Fruit fly (Drosophila melanogaster) whole organism, embryonic: ENCODE results near the gene Ror.

Experiments
- Asciz ChIP-seq: fragments of 200-800 bp; sonication (Bioruptor generic); optimal IDR thresholded peaks from 2 replicates; lab custom pipeline; 2017; ENCODE audit warnings: missing biosample characterization, mild to moderate bottlenecking, missing genetic modification characterization, missing genetic modification reagents
- Atf6 ChIP-seq: fragments of 200-800 bp; sonication (Bioruptor generic); IDR thresholded peaks from 2 replicates; pipeline ENCODE4 v1.3.6; 2022; ENCODE audit warnings: missing biosample characterization, missing genetic modification characterization
- CG11398 ChIP-seq: fragments of 200-800 bp; sonication (Bioruptor generic); optimal IDR thresholded peaks from 2 replicates; lab custom pipeline; 2016; ENCODE audit warnings: missing biosample characterization, missing genetic modification characterization
- CG11456 ChIP-seq: fragments of 200-800 bp; sonication (Bioruptor generic); IDR thresholded peaks from 3 replicates; pipeline ENCODE4 v1.3.6; 2022; ENCODE audit warnings: missing biosample characterization, missing genetic modification characterization
- CG11695 ChIP-seq: fragments of 200-800 bp; sonication (Bioruptor generic); IDR thresholded peaks from 3 replicates; pipeline ENCODE4 v1.3.6; 2022; ENCODE audit warnings: missing biosample characterization, missing genetic modification characterization
- CG11723 ChIP-seq: fragments of 200-800 bp; sonication (Bioruptor generic); optimal IDR thresholded peaks from 2 replicates; lab custom pipeline; 2017; ENCODE audit warnings: missing biosample characterization, mild to moderate bottlenecking, missing genetic modification characterization
- CG1233 ChIP-seq: fragments of 200-800 bp; sonication (Bioruptor generic); optimal IDR thresholded peaks from 4 replicates; lab custom pipeline; 2018; ENCODE audit warnings: missing biosample characterization, mild to moderate bottlenecking, missing genetic modification characterization
- CG13624 ChIP-seq: fragments of 200-800 bp; sonication (Bioruptor generic); optimal IDR thresholded peaks from 2 replicates; lab custom pipeline; 2016; ENCODE audit warnings: missing biosample characterization, missing genetic modification characterization
- CG15011 ChIP-seq: fragments of 200-800 bp; sonication (Bioruptor generic); optimal IDR thresholded peaks from 3 replicates; lab custom pipeline; 2018; ENCODE audit warnings: missing biosample characterization, mild to moderate bottlenecking, missing genetic modification characterization
- CG3065 ChIP-seq: fragments of 200-800 bp; sonication (Bioruptor generic); optimal IDR thresholded peaks from 2 replicates; lab custom pipeline; 2016; ENCODE audit warnings: missing biosample characterization, missing genetic modification characterization
- CG3281 ChIP-seq: fragments of 200-800 bp; sonication (Bioruptor generic); optimal IDR thresholded peaks from 3 replicates; lab custom pipeline; 2017; ENCODE audit warnings: missing biosample characterization, mild to moderate bottlenecking, missing genetic modification characterization
- CG34224 ChIP-seq: fragments of 200-800 bp; sonication (Bioruptor generic); IDR thresholded peaks from 3 replicates; pipeline ENCODE4 v1.3.6; 2022; ENCODE audit warnings: missing biosample characterization, missing genetic modification characterization; ENCODE audit not compliant: partially characterized antibody
- CG4854 ChIP-seq: fragments of 200-800 bp; sonication (Bioruptor generic); optimal IDR thresholded peaks from 2 replicates; lab custom pipeline; 2016; ENCODE audit warnings: missing biosample characterization, missing genetic modification characterization, inconsistent platforms
- CG5245 ChIP-seq: fragments of 200-800 bp; sonication (Bioruptor generic); optimal IDR thresholded peaks from 3 replicates; lab custom pipeline; 2016; ENCODE audit warnings: missing biosample characterization, missing genetic modification characterization
- CG6654 ChIP-seq: fragments of 200-800 bp; sonication (Bioruptor generic); optimal IDR thresholded peaks from 2 replicates; lab custom pipeline; 2017; ENCODE audit warnings: missing biosample characterization, mild to moderate bottlenecking, missing genetic modification characterization
- CG6689 ChIP-seq: fragments of 200-800 bp; sonication (Bioruptor generic); IDR thresholded peaks from 2 replicates; pipeline ENCODE4 v1.3.6; 2022; ENCODE audit warnings: missing biosample characterization, missing genetic modification characterization
- CG7271 ChIP-seq: fragments of 200-800 bp; sonication (Bioruptor generic); optimal IDR thresholded peaks from 2 replicates; lab custom pipeline; 2018; ENCODE audit warnings: missing biosample characterization, mild to moderate bottlenecking, missing genetic modification characterization, moderate library complexity
- CG7357 ChIP-seq: fragments of 200-800 bp; sonication (Bioruptor generic); IDR thresholded peaks from 3 replicates; pipeline ENCODE4 v1.3.6; 2022; ENCODE audit warnings: missing biosample characterization, missing genetic modification characterization
- CG7556 ChIP-seq: fragments of 200-800 bp; sonication (Bioruptor generic); optimal IDR thresholded peaks from 2 replicates; lab custom pipeline; 2017; ENCODE audit warnings: missing biosample characterization, mild to moderate bottlenecking, missing genetic modification characterization
- CG8944 ChIP-seq: fragments of 200-800 bp; sonication (Bioruptor generic); optimal IDR thresholded peaks from 3 replicates; lab custom pipeline; 2016; ENCODE audit warnings: missing biosample characterization, missing genetic modification characterization
- CG9215 ChIP-seq: fragments of 200-800 bp; sonication (Bioruptor generic); IDR thresholded peaks from 2 replicates; pipeline ENCODE4 v1.3.6; 2022; ENCODE audit warnings: missing biosample characterization, missing genetic modification characterization
- CG9609 ChIP-seq: fragments of 200-800 bp; sonication (Bioruptor generic); optimal IDR thresholded peaks from 3 replicates; lab custom pipeline; 2016; ENCODE audit warnings: missing biosample characterization, missing genetic modification characterization
- Dad ChIP-seq: fragments of 200-800 bp; sonication (Bioruptor generic); optimal IDR thresholded peaks from 3 replicates; lab custom pipeline; 2016; ENCODE audit warnings: missing biosample characterization, missing genetic modification characterization
- Gug ChIP-seq: fragments of 200-800 bp; sonication (Bioruptor generic); IDR thresholded peaks from 4 replicates; pipeline ENCODE4 v1.3.6; 2022; ENCODE audit warnings: missing biosample characterization, missing genetic modification characterization
- Hand ChIP-seq: fragments of 200-800 bp; sonication (Bioruptor generic); optimal IDR thresholded peaks from 2 replicates; lab custom pipeline; 2017; ENCODE audit warnings: mild to moderate bottlenecking, missing biosample characterization, missing genetic modification reagents, missing genetic modification characterization
- Hmx ChIP-seq: fragments of 200-800 bp; sonication (Bioruptor generic); optimal IDR thresholded peaks from 2 replicates; lab custom pipeline; 2016; ENCODE audit warnings: missing biosample characterization, missing genetic modification characterization
- Hr78 ChIP-seq, 2 experiments: fragments of 200-800 bp in 1 of 2; fragments of >200 bp in 1 of 2; sonication (Bioruptor generic) in 1 of 2; optimal IDR thresholded peaks; 2 replicates each; lab custom pipeline; 2017 to 2019; ENCODE audit warnings: missing biosample characterization in 2 of 2, missing genetic modification characterization in 2 of 2, mild to moderate bottlenecking in 1 of 2, moderate library complexity in 1 of 2
- Lhr ChIP-seq: fragments of 200-800 bp; sonication (Bioruptor generic); optimal IDR thresholded peaks from 3 replicates; lab custom pipeline; 2017; ENCODE audit warnings: mild to moderate bottlenecking, missing biosample characterization, missing genetic modification reagents, missing genetic modification characterization
- Oli ChIP-seq: fragments of 200-800 bp; sonication (Bioruptor generic); optimal IDR thresholded peaks from 2 replicates; lab custom pipeline; 2018; ENCODE audit warnings: missing biosample characterization, mild to moderate bottlenecking, missing genetic modification characterization, moderate library complexity
- PHDP ChIP-seq: fragments of 200-800 bp; sonication (Bioruptor generic); optimal IDR thresholded peaks from 3 replicates; lab custom pipeline; 2018; ENCODE audit warnings: missing biosample characterization, mild to moderate bottlenecking, missing genetic modification characterization, moderate library complexity
- Sox102F ChIP-seq: fragments of 200-800 bp; sonication (Bioruptor generic); optimal IDR thresholded peaks from 2 replicates; lab custom pipeline; 2018; ENCODE audit warnings: missing biosample characterization, mild to moderate bottlenecking, missing genetic modification characterization, moderate library complexity
- Sry-β ChIP-seq: fragments of 200-800 bp; sonication (Bioruptor generic); optimal IDR thresholded peaks from 2 replicates; lab custom pipeline; 2018; ENCODE audit warnings: missing biosample characterization, mild to moderate bottlenecking, missing genetic modification characterization, moderate library complexity
- Ssrp ChIP-seq: fragments of 200-800 bp; sonication (Bioruptor generic); optimal IDR thresholded peaks from 2 replicates; lab custom pipeline; 2018; ENCODE audit warnings: missing biosample characterization, mild to moderate bottlenecking, missing genetic modification characterization, moderate library complexity
- TFAM ChIP-seq: fragments of 200-800 bp; sonication (Bioruptor generic); optimal IDR thresholded peaks from 2 replicates; lab custom pipeline; 2017; ENCODE audit warnings: missing biosample characterization, missing genetic modification characterization, inconsistent platforms
- Vsx1 ChIP-seq: fragments of 200-800 bp; sonication (Bioruptor generic); optimal IDR thresholded peaks from 2 replicates; lab custom pipeline; 2017; ENCODE audit warnings: missing biosample characterization, mild to moderate bottlenecking, missing genetic modification characterization, missing genetic modification reagents
- cad ChIP-seq: fragments of >200 bp; optimal IDR thresholded peaks from 2 replicates; lab custom pipeline; 2017; ENCODE audit warnings: missing biosample characterization, missing genetic modification characterization
- dimm ChIP-seq: fragments of 200-800 bp; sonication (Bioruptor generic); IDR thresholded peaks from 2 replicates; pipeline ENCODE4 v1.3.6; 2022; ENCODE audit warnings: missing biosample characterization, missing genetic modification characterization
- ftz-f1 ChIP-seq: fragments of 200-800 bp; sonication (Bioruptor generic); optimal IDR thresholded peaks from 2 replicates; lab custom pipeline; 2016; ENCODE audit warnings: missing biosample characterization, missing genetic modification characterization
- fu2 ChIP-seq: fragments of 200-800 bp; sonication (Bioruptor generic); optimal IDR thresholded peaks from 2 replicates; lab custom pipeline; 2016; ENCODE audit warnings: missing biosample characterization, missing genetic modification characterization
- gcm ChIP-seq: fragments of 200-800 bp; sonication (Bioruptor generic); optimal IDR thresholded peaks from 2 replicates; lab custom pipeline; 2019; ENCODE audit warnings: missing biosample characterization, mild to moderate bottlenecking, missing genetic modification characterization, moderate library complexity
- ham ChIP-seq: fragments of 200-800 bp; sonication (Bioruptor generic); IDR thresholded peaks from 2 replicates; pipeline ENCODE4 v1.3.6; 2022; ENCODE audit warnings: missing biosample characterization, missing genetic modification characterization
- hth ChIP-seq: fragments of >200 bp; optimal IDR thresholded peaks from 2 replicates; lab custom pipeline; 2017; ENCODE audit warnings: inconsistent platforms
- kni ChIP-seq: fragments of 200-800 bp; sonication (Bioruptor generic); optimal IDR thresholded peaks from 3 replicates; lab custom pipeline; 2017; ENCODE audit warnings: mild to moderate bottlenecking, missing biosample characterization, missing genetic modification reagents, missing genetic modification characterization
- maf-S ChIP-seq: fragments of 200-800 bp; sonication (Bioruptor generic); optimal IDR thresholded peaks from 2 replicates; lab custom pipeline; 2016; ENCODE audit warnings: missing biosample characterization, missing genetic modification characterization
- psq ChIP-seq: fragments of 200-800 bp; sonication (Bioruptor generic); optimal IDR thresholded peaks from 2 replicates; lab custom pipeline; 2017; ENCODE audit warnings: missing biosample characterization, missing genetic modification characterization
- sim ChIP-seq: fragments of 200-800 bp; sonication (Bioruptor generic); IDR thresholded peaks from 2 replicates; pipeline ENCODE4 v1.3.6; 2022; ENCODE audit warnings: missing biosample characterization, missing genetic modification characterization
- sna ChIP-seq: fragments of 200-800 bp; sonication (Bioruptor generic); IDR thresholded peaks from 2 replicates; pipeline ENCODE4 v1.3.6; 2022; ENCODE audit warnings: missing biosample characterization, missing genetic modification characterization; ENCODE audit not compliant: partially characterized antibody
- stc ChIP-seq: fragments of 200-800 bp; sonication (Bioruptor generic); IDR thresholded peaks from 2 replicates; pipeline ENCODE4 v1.3.6; 2022; ENCODE audit warnings: missing biosample characterization, missing genetic modification characterization
- twi ChIP-seq: fragments of 200-800 bp; optimal IDR thresholded peaks from 2 replicates; lab custom pipeline; 2019; ENCODE audit warnings: missing biosample characterization, mild to moderate bottlenecking, missing genetic modification characterization, moderate library complexity
- usp ChIP-seq: fragments of >200 bp; optimal IDR thresholded peaks from 2 replicates; lab custom pipeline; 2017; ENCODE audit warnings: missing biosample characterization, missing genetic modification characterization
- zen2 ChIP-seq: fragments of 200-800 bp; sonication (Bioruptor generic); IDR thresholded peaks from 3 replicates; pipeline ENCODE4 v1.3.6; 2022; ENCODE audit warnings: missing biosample characterization, missing genetic modification characterization; ENCODE audit not compliant: partially characterized antibody

Gene Ror

DNA sequence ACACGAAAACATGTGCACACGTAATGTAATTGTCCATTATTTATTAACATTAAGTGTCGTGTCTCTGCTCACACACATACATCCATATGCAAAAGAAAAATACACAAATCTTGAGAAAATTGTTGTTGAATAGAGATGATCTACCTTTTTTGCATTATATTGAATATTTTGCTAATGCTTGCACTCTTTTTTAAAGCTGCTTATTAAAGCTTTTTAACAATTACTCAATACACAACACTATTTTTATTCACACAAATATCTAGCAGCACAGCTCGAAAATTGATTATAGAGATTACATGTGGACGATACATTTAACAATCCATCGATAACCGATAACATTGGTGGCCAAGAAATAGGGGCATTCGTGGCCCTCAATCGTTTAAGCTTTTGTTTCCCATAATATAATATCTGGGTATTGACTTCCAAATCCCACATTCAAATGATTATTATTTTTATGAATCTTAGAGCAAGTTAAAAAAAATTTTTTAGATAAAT is 40.5 kb downstream of the Ror start, which contains the start of gene Ufd4 (continued):
- peak; percentile 16 for TF ChIP-seq CG9609 (GFP tag; lab: Kevin White, UChicago)
- peak; percentile 37 for TF ChIP-seq CG5245 (GFP tag; lab: Kevin White, UChicago)
- TF ChIP-seq kni (GFP tag; lab: Kevin White, UChicago): no peak
- no peak for TF ChIP-seq CG6654 (GFP tag; lab: Kevin White, UChicago)
- TF ChIP-seq CG11456 (GFP tag; lab: Robert Waterston, UW): no peak
- peak; percentile 46 for TF ChIP-seq CG1233 (GFP tag; lab: Kevin White, UChicago)
- TF ChIP-seq Sry-β (GFP tag; lab: Kevin White, UChicago): peak; percentile 15
- TF ChIP-seq CG13624 (GFP tag; lab: Kevin White, UChicago): peak; percentile 66
- TF ChIP-seq gcm (GFP tag; lab: Kevin White, UChicago): no peak
- peak; percentile 54 for TF ChIP-seq maf-S (GFP tag; lab: Kevin White, UChicago)
- TF ChIP-seq CG11695: peak; percentile 63; the same call in 2 of the 3 replicates
- no peak for TF ChIP-seq CG3065 (GFP tag; lab: Kevin White, UChicago)
- no peak for TF ChIP-seq CG7357
- peak; percentile 80 for TF ChIP-seq stc
- no peak for TF ChIP-seq dimm
- no peak for TF ChIP-seq Hr78 (GFP tag; optimal IDR thresholded peaks at IDR 0.05; lab: Kevin White, UChicago)
- TF ChIP-seq ftz-f1 (GFP tag; lab: Kevin White, UChicago): no peak
- TF ChIP-seq cad: no peak
- TF ChIP-seq Hmx (GFP tag; lab: Kevin White, UChicago): no peak
- TF ChIP-seq PHDP (tag; lab: Kevin White, UChicago): no peak
- no peak for TF ChIP-seq hth (lab: Kevin White, UChicago)
- no peak for TF ChIP-seq Oli
- peak; percentile 35 for TF ChIP-seq CG4854 (GFP tag; lab: Kevin White, UChicago)
- peak; percentile 78 for TF ChIP-seq Atf6
- no peak for TF ChIP-seq twi
- TF ChIP-seq CG6689 (GFP tag; lab: Robert Waterston, UW): peak; percentile 75; the same call in 1 of the 2 replicates
- peak; percentile 54; the same call in 1 of the 2 replicates for TF ChIP-seq sim
- TF ChIP-seq zen2 (GFP tag; lab: Robert Waterston, UW): no peak; the same call in 2 of the 3 replicates
- no peak for TF ChIP-seq CG7556 (GFP tag; lab: Kevin White, UChicago)
- peak; percentile 40 for TF ChIP-seq fu2 (GFP tag; lab: Kevin White, UChicago)
- peak; percentile 57 for TF ChIP-seq CG11398 (GFP tag; lab: Kevin White, UChicago)
- TF ChIP-seq Hand: peak; percentile 81
- TF ChIP-seq Sox102F: no peak
- TF ChIP-seq sna (GFP tag; lab: Robert Waterston, UW): no peak
- no peak for TF ChIP-seq ham (GFP tag; lab: Robert Waterston, UW)
- TF ChIP-seq CG34224: peak; percentile 17; the same call in 1 of the 3 replicates
- no peak for TF ChIP-seq usp (GFP tag; lab: Kevin White, UChicago)
- TF ChIP-seq Lhr: no peak
- peak; percentile 45 for TF ChIP-seq CG7271 (tag; lab: Kevin White, UChicago)
- peak; percentile 68 for TF ChIP-seq Ssrp (tag; lab: Kevin White, UChicago)
- no peak for TF ChIP-seq Asciz (GFP tag; lab: Kevin White, UChicago)
- TF ChIP-seq psq: no peak
- no peak for TF ChIP-seq CG11723
- no peak for TF ChIP-seq CG9215 (GFP tag; lab: Robert Waterston, UW)
- no peak for TF ChIP-seq TFAM
- peak; percentile 54 for TF ChIP-seq Dad
- TF ChIP-seq CG8944 (GFP tag; lab: Kevin White, UChicago): peak; percentile 3
- no peak for TF ChIP-seq CG3281 (GFP tag; lab: Kevin White, UChicago)
- no peak for TF ChIP-seq CG15011 (GFP tag; lab: Kevin White, UChicago)
- no peak for TF ChIP-seq Gug (GFP tag; lab: Robert Waterston, UW)
- no peak for TF ChIP-seq Vsx1 (GFP tag; lab: Kevin White, UChicago)
